Fruit fly (Drosophila melanogaster) whole organism, embryonic: ENCODE data around the gene Tsp96F.

Experiments
- Atf-2 ChIP-seq: fragments of 200-800 bp; sonication (Bioruptor generic); optimal IDR thresholded peaks from 2 replicates; lab custom pipeline; 2016; ENCODE audit warnings: missing biosample characterization, missing genetic modification characterization
- BEAF-32 ChIP-seq: fragments of 200-800 bp; sonication (Bioruptor generic); optimal IDR thresholded peaks from 3 replicates; lab custom pipeline; 2017; ENCODE audit warnings: missing biosample characterization, missing genetic modification characterization, mild to moderate bottlenecking, moderate library complexity, missing genetic modification reagents
- CG12299 ChIP-seq: fragments of 200-800 bp; sonication (Bioruptor generic); optimal IDR thresholded peaks from 2 replicates; lab custom pipeline; 2018; ENCODE audit warnings: missing biosample characterization, mild to moderate bottlenecking, missing genetic modification characterization
- CG12391 ChIP-seq: fragments of 200-800 bp; sonication (Bioruptor generic); optimal IDR thresholded peaks from 3 replicates; lab custom pipeline; 2018; ENCODE audit warnings: missing biosample characterization, mild to moderate bottlenecking, missing genetic modification characterization, moderate library complexity
- CG13775 ChIP-seq: fragments of 200-800 bp; sonication (Bioruptor generic); optimal IDR thresholded peaks from 3 replicates; lab custom pipeline; 2017; ENCODE audit warnings: missing biosample characterization, mild to moderate bottlenecking, missing genetic modification characterization
- CG14050 ChIP-seq: fragments of 200-800 bp; sonication (Bioruptor generic); IDR thresholded peaks from 3 replicates; pipeline ENCODE4 v1.3.6; 2022; ENCODE audit warnings: missing biosample characterization, missing genetic modification characterization
- CG14860 ChIP-seq: fragments of 200-800 bp; sonication (Bioruptor generic); IDR thresholded peaks from 3 replicates; pipeline ENCODE4 v1.3.6; 2022; ENCODE audit warnings: missing biosample characterization, missing genetic modification characterization; ENCODE audit not compliant: partially characterized antibody
- CG17186 ChIP-seq: fragments of 200-800 bp; sonication (Bioruptor generic); optimal IDR thresholded peaks from 3 replicates; lab custom pipeline; 2017; ENCODE audit warnings: missing biosample characterization, missing genetic modification reagents, missing genetic modification characterization
- CG2202 ChIP-seq: fragments of 200-800 bp; sonication (Bioruptor generic); optimal IDR thresholded peaks from 2 replicates; lab custom pipeline; 2018; ENCODE audit warnings: missing biosample characterization, mild to moderate bottlenecking, missing genetic modification characterization
- CG30020 ChIP-seq: fragments of 200-800 bp; optimal IDR thresholded peaks from 2 replicates; lab custom pipeline; 2019; ENCODE audit warnings: missing biosample characterization, mild to moderate bottlenecking, missing genetic modification characterization, moderate library complexity
- CG3163 ChIP-seq: fragments of 200-800 bp; sonication (Bioruptor generic); optimal IDR thresholded peaks from 3 replicates; lab custom pipeline; 2016; ENCODE audit warnings: missing biosample characterization, missing genetic modification characterization
- CG3838 ChIP-seq: fragments of 200-800 bp; sonication (Bioruptor generic); optimal IDR thresholded peaks from 3 replicates; lab custom pipeline; 2016; ENCODE audit warnings: missing biosample characterization, missing genetic modification characterization
- CG3847 ChIP-seq: fragments of 200-800 bp; sonication (Bioruptor generic); IDR thresholded peaks from 2 replicates; pipeline ENCODE4 v1.3.6; 2022; ENCODE audit warnings: missing biosample characterization, missing genetic modification characterization
- CG4360 ChIP-seq: fragments of 200-800 bp; sonication (Bioruptor generic); IDR thresholded peaks from 2 replicates; pipeline ENCODE4 v1.3.6; 2022; ENCODE audit warnings: missing biosample characterization, missing genetic modification characterization
- CG4404 ChIP-seq: fragments of 200-800 bp; sonication (Bioruptor generic); IDR thresholded peaks from 2 replicates; pipeline ENCODE4 v1.3.6; 2022; ENCODE audit warnings: missing biosample characterization, missing genetic modification characterization
- CG4424 ChIP-seq: fragments of 200-800 bp; sonication (Bioruptor generic); optimal IDR thresholded peaks from 3 replicates; lab custom pipeline; 2016; ENCODE audit warnings: missing biosample characterization, missing genetic modification characterization
- CG4617 ChIP-seq: fragments of 200-800 bp; sonication (Bioruptor generic); optimal IDR thresholded peaks from 3 replicates; lab custom pipeline; 2016; ENCODE audit warnings: missing biosample characterization, missing genetic modification characterization, borderline replicate concordance
- CG6791 ChIP-seq: fragments of 200-800 bp; sonication (Bioruptor generic); IDR thresholded peaks from 3 replicates; pipeline ENCODE4 v1.3.6; 2022; ENCODE audit warnings: missing biosample characterization, missing genetic modification characterization; ENCODE audit not compliant: partially characterized antibody
- CG9609 ChIP-seq: fragments of 200-800 bp; sonication (Bioruptor generic); optimal IDR thresholded peaks from 3 replicates; lab custom pipeline; 2016; ENCODE audit warnings: missing biosample characterization, missing genetic modification characterization
- CG9797 ChIP-seq: fragments of 200-800 bp; sonication (Bioruptor generic); optimal IDR thresholded peaks from 3 replicates; lab custom pipeline; 2018; ENCODE audit warnings: missing biosample characterization, mild to moderate bottlenecking, missing genetic modification characterization
- Dp ChIP-seq: fragments of 200-800 bp; sonication (Bioruptor generic); optimal IDR thresholded peaks from 2 replicates; lab custom pipeline; 2018; ENCODE audit warnings: missing biosample characterization, mild to moderate bottlenecking, missing genetic modification characterization, moderate library complexity
- Dref ChIP-seq: fragments of 200-800 bp; sonication (Bioruptor generic); IDR thresholded peaks from 2 replicates; pipeline ENCODE4 v1.3.6; 2022; ENCODE audit warnings: missing biosample characterization, missing genetic modification characterization
- E2f2 ChIP-seq: fragments of 200-800 bp; sonication (Bioruptor generic); IDR thresholded peaks from 2 replicates; pipeline ENCODE4 v1.3.6; 2022; ENCODE audit warnings: missing biosample characterization, missing genetic modification characterization
- Elba2 ChIP-seq: fragments of 200-800 bp; sonication (Bioruptor generic); optimal IDR thresholded peaks from 3 replicates; lab custom pipeline; 2016; ENCODE audit warnings: missing biosample characterization, missing genetic modification characterization
- Ets97D ChIP-seq: fragments of 200-800 bp; sonication (Bioruptor generic); optimal IDR thresholded peaks from 3 replicates; lab custom pipeline; 2016; ENCODE audit warnings: missing biosample characterization, missing genetic modification characterization
- Hey ChIP-seq: fragments of 200-800 bp; sonication (Bioruptor generic); optimal IDR thresholded peaks from 3 replicates; lab custom pipeline; 2018; ENCODE audit warnings: missing biosample characterization, mild to moderate bottlenecking, missing genetic modification characterization
- HmgZ ChIP-seq: fragments of 200-800 bp; sonication (Bioruptor generic); optimal IDR thresholded peaks from 2 replicates; lab custom pipeline; 2018; ENCODE audit warnings: missing biosample characterization, mild to moderate bottlenecking, missing genetic modification characterization
- Hmr ChIP-seq: fragments of 200-800 bp; sonication (Bioruptor generic); optimal IDR thresholded peaks from 3 replicates; lab custom pipeline; 2017; ENCODE audit warnings: mild to moderate bottlenecking, missing biosample characterization, missing genetic modification reagents, missing genetic modification characterization
- Jarid2 ChIP-seq: fragments of 200-800 bp; sonication (Bioruptor generic); optimal IDR thresholded peaks from 3 replicates; lab custom pipeline; 2017; ENCODE audit warnings: mild to moderate bottlenecking, missing biosample characterization, missing genetic modification reagents, missing genetic modification characterization
- Max ChIP-seq: fragments of 200-800 bp; sonication (Bioruptor generic); optimal IDR thresholded peaks from 2 replicates; lab custom pipeline; 2016; ENCODE audit warnings: missing biosample characterization, mild to moderate bottlenecking, missing genetic modification characterization
- Opbp ChIP-seq: fragments of 200-800 bp; sonication (Bioruptor generic); IDR thresholded peaks from 3 replicates; pipeline ENCODE4 v1.3.6; 2022; ENCODE audit warnings: missing biosample characterization, missing genetic modification characterization; ENCODE audit not compliant: partially characterized antibody
- Scr ChIP-seq: fragments of 200-800 bp; sonication (Bioruptor generic); IDR thresholded peaks from 2 replicates; pipeline ENCODE4 v1.3.6; 2022; ENCODE audit warnings: missing biosample characterization, missing genetic modification characterization; ENCODE audit not compliant: partially characterized antibody
- Vsx1 ChIP-seq: fragments of 200-800 bp; sonication (Bioruptor generic); optimal IDR thresholded peaks from 2 replicates; lab custom pipeline; 2017; ENCODE audit warnings: missing biosample characterization, mild to moderate bottlenecking, missing genetic modification characterization, missing genetic modification reagents
- al ChIP-seq: fragments of 200-800 bp; sonication (Bioruptor generic); IDR thresholded peaks from 2 replicates; pipeline ENCODE4 v1.3.6; 2022; ENCODE audit warnings: missing biosample characterization, missing genetic modification characterization
- chm ChIP-seq: fragments of 200-800 bp; sonication (Bioruptor generic); IDR thresholded peaks from 2 replicates; pipeline ENCODE4 v1.3.6; 2022; ENCODE audit warnings: missing biosample characterization, missing genetic modification characterization
- ci ChIP-seq: fragments of 200-800 bp; sonication (Bioruptor generic); IDR thresholded peaks from 3 replicates; pipeline ENCODE4 v1.3.6; 2022; ENCODE audit warnings: missing biosample characterization, missing genetic modification characterization
- da ChIP-seq: fragments of 200-800 bp; sonication (Bioruptor generic); optimal IDR thresholded peaks from 2 replicates; lab custom pipeline; 2016; ENCODE audit warnings: missing biosample characterization, missing genetic modification characterization
- dpn ChIP-seq, 2 experiments: fragments of 200-800 bp; sonication (Bioruptor generic); optimal IDR thresholded peaks; 3 replicates each; lab custom pipeline; 2016; ENCODE audit warnings: missing biosample characterization in 2 of 2, missing genetic modification characterization in 2 of 2
- gt ChIP-seq: fragments of 200-800 bp; sonication (Bioruptor generic); IDR thresholded peaks from 2 replicates; pipeline ENCODE4 v1.3.6; 2022; ENCODE audit warnings: missing biosample characterization, missing genetic modification characterization
- jigr1 ChIP-seq: fragments of 200-800 bp; sonication (Bioruptor generic); IDR thresholded peaks from 3 replicates; pipeline ENCODE4 v1.3.6; 2022; ENCODE audit warnings: missing biosample characterization, missing genetic modification characterization
- klu ChIP-seq: fragments of 200-800 bp; sonication (Bioruptor generic); IDR thresholded peaks from 2 replicates; pipeline ENCODE4 v1.3.6; 2022; ENCODE audit warnings: missing biosample characterization, missing genetic modification characterization
- lbe ChIP-seq: fragments of 200-800 bp; sonication (Bioruptor generic); optimal IDR thresholded peaks from 2 replicates; lab custom pipeline; 2016; ENCODE audit warnings: missing biosample characterization, mild to moderate bottlenecking, missing genetic modification characterization
- nmo ChIP-seq: fragments of 200-800 bp; sonication (Bioruptor generic); optimal IDR thresholded peaks from 2 replicates; lab custom pipeline; 2018; ENCODE audit warnings: missing biosample characterization, mild to moderate bottlenecking, missing genetic modification characterization, moderate library complexity
- otp ChIP-seq: fragments of 200-800 bp; sonication (Bioruptor generic); IDR thresholded peaks from 3 replicates; pipeline ENCODE4, ENCODE4 v1.3.6; 2022; ENCODE audit warnings: missing biosample characterization, missing genetic modification characterization
- prd ChIP-seq, 3 experiments: fragments of >200 bp in 2 of 3; fragments of 200-800 bp in 1 of 3; sonication (Bioruptor generic) in 1 of 3; optimal IDR thresholded peaks in 2 of 3; IDR thresholded peaks in 1 of 3; 2 replicates in 2 of 3; 3 replicates in 1 of 3; pipeline versions ENCODE4 v1.3.6 to Lab custom; 2017 to 2022; ENCODE audit warnings: missing biosample characterization in 1 of 3, missing genetic modification characterization in 1 of 3
- pros ChIP-seq: fragments of 200-800 bp; sonication (Bioruptor generic); optimal IDR thresholded peaks from 3 replicates; lab custom pipeline; 2019; ENCODE audit warnings: missing biosample characterization, mild to moderate bottlenecking, missing genetic modification characterization, moderate library complexity
- sr ChIP-seq: fragments of 200-800 bp; sonication (Bioruptor generic); IDR thresholded peaks from 3 replicates; pipeline ENCODE4 v1.3.6; 2022; ENCODE audit warnings: missing biosample characterization, missing genetic modification characterization
- trem ChIP-seq: fragments of 200-800 bp; optimal IDR thresholded peaks from 3 replicates; lab custom pipeline; 2019; ENCODE audit warnings: missing biosample characterization, mild to moderate bottlenecking, missing genetic modification characterization, moderate library complexity
- unc-4 ChIP-seq: fragments of 200-800 bp; sonication (Bioruptor generic); IDR thresholded peaks from 2 replicates; pipeline ENCODE4 v1.3.6; 2022; ENCODE audit warnings: missing biosample characterization, missing genetic modification characterization; ENCODE audit not compliant: partially characterized antibody

Tsp96F gene

dm6 chr3R:25895522-25895921 is 14.3 kb upstream of the Tsp96F start, which contains the start of gene Sodq:
Gene Sodq, plus strand, starts transcription at chr3R:25895822.
- TF ChIP-seq CG9609 (GFP tag; lab: Kevin White, UChicago) (no peak), nmo (GFP tag; lab: Kevin White, UChicago) (no peak), CG12391 (tag; lab: Kevin White, UChicago) (no peak), CG13775 (no peak), CG3838 (GFP tag; lab: Kevin White, UChicago) (no peak), Vsx1 (no peak), Hey (tag; lab: Kevin White, UChicago) (no peak), Dp (GFP tag; lab: Kevin White, UChicago) (no peak), CG4424 (GFP tag; lab: Kevin White, UChicago) (no peak), da (GFP tag; lab: Kevin White, UChicago) (no peak)
- TF ChIP-seq, all 482 proteins: peak for 0

dm6 chr3R:25893272-25893671 is 12.0 kb upstream of the Tsp96F start, which contains the start of gene CG5913:
Gene CG5913, plus strand, starts transcription at chr3R:25893495.
- no peak for TF ChIP-seq al
- TF ChIP-seq CG4404: no peak
- TF ChIP-seq CG14860: no peak
- TF ChIP-seq otp (GFP tag; lab: Robert Waterston, UW): no peak
- no peak for TF ChIP-seq klu (GFP tag; lab: Robert Waterston, UW)
- TF ChIP-seq unc-4 (GFP tag; lab: Robert Waterston, UW): peak; percentile 22; the same call in 1 of the 2 replicates
- 0 out of 3 replicates have a peak, but pooled peaks have one; percentile 19 for TF ChIP-seq Opbp (GFP tag; lab: Robert Waterston, UW)
- no peak for TF ChIP-seq Jarid2 (GFP tag; lab: Kevin White, UChicago)
- peak; percentile 99 for TF ChIP-seq trem
- TF ChIP-seq CG17186 (GFP tag; lab: Kevin White, UChicago): peak; percentile 9
- 0 out of 3 replicates have a peak, but pooled peaks have one; percentile 25 for TF ChIP-seq CG6791
- TF ChIP-seq CG4617: peak; percentile 81
- TF ChIP-seq BEAF-32 (GFP tag; lab: Kevin White, UChicago): peak; percentile 24
- no peak for TF ChIP-seq sr (GFP tag; lab: Robert Waterston, UW)
- no peak for TF ChIP-seq CG2202 (tag; lab: Kevin White, UChicago)
- peak; percentile 45 for TF ChIP-seq Hmr
- TF ChIP-seq dpn (GFP tag; optimal IDR thresholded peaks at IDR 0.05; lab: Kevin White, UChicago): no peak
- TF ChIP-seq CG4360 (GFP tag; lab: Robert Waterston, UW): no peak
- no peak for TF ChIP-seq CG12299 (tag; lab: Kevin White, UChicago)
- TF ChIP-seq prd (optimal IDR thresholded peaks at IDR 0.05; lab: Kevin White, UChicago): no peak
- TF ChIP-seq prd (GFP tag; IDR thresholded peaks at IDR 0.05; lab: Robert Waterston, UW): no peak
- peak; percentile 71 for TF ChIP-seq Ets97D
- TF ChIP-seq Max: peak; percentile 15
- TF ChIP-seq CG3847 (GFP tag; lab: Robert Waterston, UW): peak; percentile 53
- TF ChIP-seq jigr1: no peak
- TF ChIP-seq lbe: no peak
- TF ChIP-seq Scr (GFP tag; lab: Robert Waterston, UW): no peak
- no peak for TF ChIP-seq CG3163 (GFP tag; lab: Kevin White, UChicago)
- TF ChIP-seq Elba2 (GFP tag; lab: Kevin White, UChicago): peak; percentile 21
- no peak for TF ChIP-seq ci
- no peak for TF ChIP-seq gt (GFP tag; lab: Robert Waterston, UW)
- peak; percentile 78 for TF ChIP-seq CG9797 (GFP tag; lab: Kevin White, UChicago)
- TF ChIP-seq nmo (GFP tag; lab: Kevin White, UChicago): peak; percentile 13
- TF ChIP-seq pros (GFP tag; lab: Kevin White, UChicago): no peak
- no peak for TF ChIP-seq CG14050 (GFP tag; lab: Robert Waterston, UW)
- 0 out of 2 replicates have a peak, but pooled peaks have one; percentile 32 for TF ChIP-seq Dref
- TF ChIP-seq CG30020 (tag; lab: Kevin White, UChicago): no peak
- peak; percentile 47 for TF ChIP-seq HmgZ (tag; lab: Kevin White, UChicago)
- TF ChIP-seq chm (GFP tag; lab: Robert Waterston, UW): no peak
- TF ChIP-seq Atf-2: no peak
- peak; percentile 70 for TF ChIP-seq E2f2
